Worm (Caenorhabditis elegans) whole organism, young adult: ENCODE results near the gene W04E12.3.

Experiments
- F10E7.11 ChIP-seq: sonication (generic microtip); optimal IDR thresholded peaks from 2 replicates; lab custom pipeline; 2017; ENCODE audit warnings: mild to moderate bottlenecking, missing genetic modification characterization, moderate library complexity, missing compliant biosample characterization
- F37B4.10 ChIP-seq: fragments of 200-800 bp; sonication (Bioruptor generic); IDR thresholded peaks from 2 replicates; pipeline ENCODE4 v1.3.6; 2022; ENCODE audit warnings: missing genetic modification characterization, missing compliant biosample characterization
- F55B11.4 ChIP-seq: sonication (generic microtip); optimal IDR thresholded peaks from 2 replicates; lab custom pipeline; 2016; ENCODE audit warnings: missing compliant biosample characterization, missing genetic modification characterization, borderline replicate concordance; ENCODE audit not compliant: insufficient read depth
- F57C9.4 ChIP-seq: sonication (generic microtip); optimal IDR thresholded peaks from 2 replicates; lab custom pipeline; 2017; ENCODE audit warnings: mild to moderate bottlenecking, missing genetic modification characterization, missing compliant biosample characterization
- T07F8.4 ChIP-seq: sonication (generic microtip); optimal IDR thresholded peaks from 2 replicates; lab custom pipeline; 2016; ENCODE audit warnings: mild to moderate bottlenecking, missing genetic modification characterization, moderate library complexity, missing compliant biosample characterization
- T26A5.8 ChIP-seq: sonication (generic microtip); optimal IDR thresholded peaks from 2 replicates; lab custom pipeline; 2016; ENCODE audit warnings: missing genetic modification characterization, missing compliant biosample characterization
- Y53F4B.3 ChIP-seq: fragments of 200-800 bp; sonication (Bioruptor generic); IDR thresholded peaks from 2 replicates; pipeline ENCODE4 v1.3.6; 2022; ENCODE audit warnings: missing genetic modification reagents, missing genetic modification characterization, missing compliant biosample characterization
- Y67H2A.10 ChIP-seq: fragments of 200-800 bp; sonication (Bioruptor generic); conservative IDR thresholded peaks from 2 replicates; pipeline ENCODE4 v1.3.6; 2022; ENCODE audit warnings: missing genetic modification reagents, missing genetic modification characterization, missing compliant biosample characterization
- akir-1 ChIP-seq: fragments of 200-800 bp; sonication (Bioruptor generic); optimal IDR thresholded peaks from 2 replicates; lab custom pipeline; 2018; ENCODE audit warnings: mild to moderate bottlenecking, missing genetic modification characterization, moderate library complexity, missing compliant biosample characterization
- aptf-2 ChIP-seq: fragments of 200-800 bp; sonication (Bioruptor generic); conservative IDR thresholded peaks from 2 replicates; pipeline ENCODE4 v1.3.6; 2022; ENCODE audit warnings: missing genetic modification reagents, missing genetic modification characterization, missing compliant biosample characterization
- atf-7 ChIP-seq: sonication (generic microtip); optimal IDR thresholded peaks from 2 replicates; lab custom pipeline; 2017; ENCODE audit warnings: mild to moderate bottlenecking, missing genetic modification characterization, missing compliant biosample characterization
- cebp-1 ChIP-seq, 2 experiments: fragments of 200-800 bp in 1 of 2; sonication (Bioruptor generic) in 1 of 2; sonication (generic microtip) in 1 of 2; IDR thresholded peaks in 1 of 2; optimal IDR thresholded peaks in 1 of 2; 2 replicates each; pipeline versions ENCODE4 v1.3.6 to Lab custom; 2017 to 2022; ENCODE audit warnings: missing compliant biosample characterization in 2 of 2, missing genetic modification characterization in 2 of 2, mild to moderate bottlenecking in 1 of 2, missing genetic modification reagents in 1 of 2, moderate library complexity in 1 of 2
- ceh-100 ChIP-seq: fragments of 200-800 bp; sonication (Bioruptor generic); IDR thresholded peaks from 2 replicates; pipeline ENCODE4 v1.3.6; 2022; ENCODE audit warnings: missing genetic modification reagents, missing genetic modification characterization, missing compliant biosample characterization
- ceh-58 ChIP-seq: fragments of 200-800 bp; sonication (Bioruptor generic); IDR thresholded peaks from 2 replicates; pipeline ENCODE4 v1.3.6; 2022; ENCODE audit warnings: missing genetic modification characterization, missing compliant biosample characterization
- ceh-79 ChIP-seq: sonication (generic microtip); optimal IDR thresholded peaks from 2 replicates; lab custom pipeline; 2017; ENCODE audit warnings: mild to moderate bottlenecking, missing genetic modification characterization, missing compliant biosample characterization
- die-1 ChIP-seq: sonication (generic microtip); optimal IDR thresholded peaks from 2 replicates; lab custom pipeline; 2016; ENCODE audit warnings: missing genotype, mild to moderate bottlenecking, missing genetic modification characterization, missing compliant biosample characterization
- dox-1 ChIP-seq: fragments of 200-800 bp; sonication (Bioruptor generic); IDR thresholded peaks from 2 replicates; pipeline ENCODE4 v1.3.6; 2022; ENCODE audit warnings: missing genetic modification reagents, missing genetic modification characterization, missing compliant biosample characterization
- efl-1 ChIP-seq: fragments of 150-350 bp; optimal IDR thresholded peaks from 2 replicates; lab custom pipeline; 2014; ENCODE audit warnings: missing biosample characterization, missing genetic modification reagents, missing genetic modification characterization
- egrh-3 ChIP-seq: fragments of 200-800 bp; sonication (Bioruptor generic); IDR thresholded peaks from 2 replicates; pipeline ENCODE4 v1.3.6; 2022; ENCODE audit warnings: missing genetic modification reagents, missing genetic modification characterization, missing compliant biosample characterization
- hmg-1.2 ChIP-seq: fragments of 200-800 bp; sonication (Bioruptor generic); IDR thresholded peaks from 2 replicates; pipeline ENCODE4 v1.3.6; 2022; ENCODE audit warnings: missing genetic modification reagents, missing genetic modification characterization, missing compliant biosample characterization
- lin-40 ChIP-seq: sonication (generic microtip); optimal IDR thresholded peaks from 2 replicates; lab custom pipeline; 2016; ENCODE audit warnings: missing genetic modification characterization, mild to moderate bottlenecking, missing compliant biosample characterization, missing genotype, missing genetic modification reagents
- lin-54 ChIP-seq: fragments of 200-800 bp; sonication (Bioruptor generic); optimal IDR thresholded peaks from 2 replicates; lab custom pipeline; 2018; ENCODE audit warnings: mild to moderate bottlenecking, missing genetic modification characterization, missing compliant biosample characterization
- madf-10 ChIP-seq: sonication (generic microtip); optimal IDR thresholded peaks from 2 replicates; lab custom pipeline; 2016; ENCODE audit warnings: mild to moderate bottlenecking, missing genetic modification characterization, missing compliant biosample characterization
- madf-3 ChIP-seq: fragments of 200-800 bp; sonication (Bioruptor generic); IDR thresholded peaks from 2 replicates; pipeline ENCODE4 v1.3.6; 2022; ENCODE audit warnings: missing genetic modification reagents, missing genetic modification characterization, missing compliant biosample characterization
- mel-28 ChIP-seq: sonication (generic microtip); optimal IDR thresholded peaks from 2 replicates; lab custom pipeline; 2016; ENCODE audit warnings: borderline replicate concordance, mild to moderate bottlenecking, missing genetic modification characterization, missing compliant biosample characterization
- nhr-179 ChIP-seq: sonication (generic microtip); optimal IDR thresholded peaks from 2 replicates; lab custom pipeline; 2016; ENCODE audit warnings: mild to moderate bottlenecking, missing genetic modification characterization, missing compliant biosample characterization
- nhr-80 ChIP-seq: sonication (generic microtip); optimal IDR thresholded peaks from 2 replicates; lab custom pipeline; 2016; ENCODE audit warnings: missing genetic modification characterization, missing compliant biosample characterization
- rec-8 ChIP-seq, 2 experiments: sonication (generic microtip); optimal IDR thresholded peaks; 2 replicates each; lab custom pipeline; 2016; ENCODE audit warnings: mild to moderate bottlenecking in 2 of 2, missing genetic modification characterization in 2 of 2, missing genetic modification reagents in 2 of 2, missing genotype in 2 of 2, missing biosample characterization in 1 of 2, missing compliant biosample characterization in 1 of 2, moderate library complexity in 1 of 2
- snpc-3.4 ChIP-seq: sonication (generic microtip); optimal IDR thresholded peaks from 2 replicates; lab custom pipeline; 2017; ENCODE audit warnings: missing genetic modification characterization, mild to moderate bottlenecking, missing compliant biosample characterization, antibody characterized with exemption, moderate library complexity, missing genotype, missing genetic modification reagents
- snpc-4 ChIP-seq, 5 experiments: fragments of 150-350 bp in 1 of 5; sonication (generic microtip) in 4 of 5; optimal IDR thresholded peaks; 2 replicates each; lab custom pipeline; 2014 to 2018; ENCODE audit warnings: missing genetic modification characterization in 5 of 5, missing biosample characterization in 3 of 5, antibody characterized with exemption in 2 of 5, mild to moderate bottlenecking in 2 of 5, missing compliant biosample characterization in 2 of 5, missing genotype in 2 of 5, moderate library complexity in 2 of 5, missing genetic modification reagents in 1 of 5
- zfh-2 ChIP-seq: fragments of 200-800 bp; sonication (Bioruptor generic); conservative IDR thresholded peaks from 2 replicates; pipeline ENCODE4 v1.3.6; 2022; ENCODE audit warnings: missing genetic modification reagents, missing genetic modification characterization, missing compliant biosample characterization
- zim-3 ChIP-seq: sonication (generic microtip); optimal IDR thresholded peaks from 2 replicates; lab custom pipeline; 2017; ENCODE audit warnings: mild to moderate bottlenecking, missing genetic modification characterization, moderate library complexity, missing compliant biosample characterization
- ztf-28 ChIP-seq: fragments of 200-800 bp; sonication (Bioruptor generic); IDR thresholded peaks from 2 replicates; pipeline ENCODE4 v1.3.6; 2022; ENCODE audit warnings: missing genetic modification reagents, missing genetic modification characterization, missing compliant biosample characterization
- ztf-3 ChIP-seq: fragments of 200-800 bp; sonication (Bioruptor generic); optimal IDR thresholded peaks from 2 replicates; lab custom pipeline; 2018; ENCODE audit warnings: mild to moderate bottlenecking, missing genetic modification characterization, missing compliant biosample characterization

The W04E12.3 gene

DNA sequence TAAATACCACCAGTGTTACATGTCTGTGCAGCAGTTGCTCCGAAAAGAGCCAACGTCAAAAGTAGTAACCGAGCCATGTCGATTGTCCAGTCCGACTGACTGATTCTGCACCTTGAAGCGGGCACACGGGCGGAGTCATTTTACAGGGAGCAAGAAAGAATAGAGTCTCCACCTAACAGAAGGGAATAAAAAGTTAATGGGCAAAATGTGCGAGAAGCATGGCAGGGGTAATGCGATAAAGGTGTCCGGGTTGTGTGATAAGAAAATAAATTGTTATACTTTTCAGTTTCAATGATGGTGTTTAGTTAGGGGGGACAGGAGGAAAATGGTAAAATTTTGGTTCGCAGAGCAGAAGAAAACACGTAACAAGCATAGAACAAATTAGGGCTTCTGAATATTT lies 13.5 kb downstream of the W04E12.3 start, which contains the start of gene clec-50:
Gene clec-50, minus strand, starts transcription at position 109 of the 400 bp plus-strand sequence.
- TF ChIP-seq ceh-58 (GFP tag; lab: Robert Waterston, UW) (no peak), die-1 (tag; lab: Kevin White, UChicago) (no peak), F57C9.4 (tag; lab: Kevin White, UChicago) (no peak), dox-1 (GFP tag; lab: Robert Waterston, UW) (peak; percentile 49), nhr-80 (tag; lab: Kevin White, UChicago) (peak; percentile 95), ztf-28 (GFP tag; lab: Robert Waterston, UW) (no peak), akir-1 (no peak), nhr-179 (tag; lab: Kevin White, UChicago) (no peak), zim-3 (tag; lab: Kevin White, UChicago) (no peak)

DNA sequence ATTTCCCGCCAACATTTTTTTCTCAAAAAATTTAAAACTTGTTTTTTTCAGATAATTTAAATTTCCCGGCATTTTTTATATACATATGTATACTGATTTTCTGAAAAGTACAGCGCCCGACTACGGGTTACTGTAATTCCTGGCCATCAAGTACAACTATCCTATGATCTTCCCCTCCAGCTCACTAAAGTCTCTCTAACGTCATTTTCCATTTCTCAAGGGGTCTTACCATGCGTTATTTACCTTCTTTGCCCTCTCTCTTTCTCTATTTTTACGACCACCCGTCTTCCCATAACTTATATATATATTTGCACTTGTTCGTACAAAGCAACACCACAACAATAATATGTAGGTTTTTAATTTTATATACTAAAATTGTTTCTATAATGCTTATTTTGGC lies 14.5 kb downstream of the W04E12.3 start, which contains the start of gene W04E12.9:
Gene W04E12.9, plus strand, starts transcription at position 301 of the 400 bp plus-strand sequence.
- TF ChIP-seq rec-8 (tag; optimal IDR thresholded peaks at IDR 0.05; lab: Kevin White, UChicago) (no peak), lin-54 (GFP tag; lab: Kevin White, UChicago) (no peak), hmg-1.2 (no peak), die-1 (tag; lab: Kevin White, UChicago) (no peak), cebp-1 (GFP tag; IDR thresholded peaks at IDR 0.05; lab: Robert Waterston, UW) (no peak), cebp-1 (tag; optimal IDR thresholded peaks at IDR 0.05; lab: Kevin White, UChicago) (no peak), mel-28 (tag; lab: Kevin White, UChicago) (no peak), ztf-3 (GFP tag; lab: Kevin White, UChicago) (no peak), madf-10 (tag; lab: Kevin White, UChicago) (no peak), madf-3 (GFP tag; lab: Robert Waterston, UW) (no peak), F10E7.11 (tag; lab: Kevin White, UChicago) (no peak), nhr-179 (tag; lab: Kevin White, UChicago) (no peak), snpc-3.4 (no peak), Y67H2A.10 (GFP tag; lab: Robert Waterston, UW) (no peak), T26A5.8 (tag; lab: Kevin White, UChicago) (no peak), Y53F4B.3 (no peak), aptf-2 (no peak)

DNA sequence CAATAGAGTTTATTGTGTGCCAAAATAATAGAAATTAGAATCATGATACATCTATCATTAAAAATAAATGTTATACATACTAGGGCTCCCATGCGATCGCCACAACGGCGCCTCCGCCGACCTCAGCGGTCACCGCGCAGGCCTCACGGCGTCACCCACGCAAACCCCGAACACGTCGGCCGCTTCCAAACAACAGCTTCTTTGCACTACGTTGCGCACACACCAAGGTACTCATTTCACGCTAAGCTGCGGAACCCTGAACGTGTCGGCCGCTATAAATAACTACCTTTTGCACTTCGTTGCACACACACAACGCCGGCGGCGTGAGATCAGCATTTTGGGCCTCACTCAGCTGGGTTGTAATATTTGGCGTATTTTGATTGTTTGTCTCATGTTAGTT lies 17.5 kb downstream of the W04E12.3 start:
- TF ChIP-seq lin-40 (no peak), madf-3 (GFP tag; lab: Robert Waterston, UW) (0 out of 2 replicates have a peak, but pooled peaks have one; percentile 33), atf-7 (tag; lab: Kevin White, UChicago) (no peak), efl-1 (GFP tag; lab: Kevin White, UChicago) (no peak), T07F8.4 (tag; lab: Kevin White, UChicago) (no peak), ztf-28 (GFP tag; lab: Robert Waterston, UW) (0 out of 2 replicates have a peak, but pooled peaks have one; percentile 24), hmg-1.2 (no peak), ceh-100 (GFP tag; lab: Robert Waterston, UW) (no peak), F37B4.10 (0 out of 2 replicates have a peak, but pooled peaks have one; percentile 84), ceh-79 (tag; lab: Kevin White, UChicago) (no peak), zfh-2 (peak; percentile 73), egrh-3 (GFP tag; lab: Robert Waterston, UW) (peak; percentile 11; the same call in 1 of the 2 replicates), snpc-4 (GFP tag; optimal IDR thresholded peaks at IDR 0.05; lab: Kevin White, UChicago) (no peak), snpc-4 (tag; optimal IDR thresholded peaks at IDR 0.05; lab: Kevin White, UChicago) (peak in 2 of 4 experiments; percentile 53 to 68), F55B11.4 (tag; lab: Kevin White, UChicago) (no peak)
- TF ChIP-seq, all 124 proteins: peak for 6
